Worm (Caenorhabditis elegans) whole organism, young adult: ENCODE results near the gene flp-12.

Experiments
- B0019.2 ChIP-seq: fragments of 200-800 bp; sonication (Bioruptor generic); conservative IDR thresholded peaks from 2 replicates; pipeline ENCODE4 v1.3.6; 2022; ENCODE audit warnings: missing genetic modification reagents, missing genetic modification characterization, missing compliant biosample characterization
- C17E4.6 ChIP-seq: fragments of 200-800 bp; sonication (Bioruptor generic); IDR thresholded peaks from 2 replicates; pipeline ENCODE4 v1.3.6; 2022; ENCODE audit warnings: missing genetic modification reagents, missing genetic modification characterization, missing compliant biosample characterization
- F10E7.11 ChIP-seq: sonication (generic microtip); optimal IDR thresholded peaks from 2 replicates; lab custom pipeline; 2017; ENCODE audit warnings: mild to moderate bottlenecking, missing genetic modification characterization, moderate library complexity, missing compliant biosample characterization
- F22D6.2 ChIP-seq: sonication (generic microtip); optimal IDR thresholded peaks from 2 replicates; lab custom pipeline; 2016; ENCODE audit warnings: mild to moderate bottlenecking, missing genetic modification characterization, missing compliant biosample characterization
- F33H1.4 ChIP-seq: fragments of 200-800 bp; sonication (Bioruptor generic); IDR thresholded peaks from 2 replicates; pipeline ENCODE4 v1.3.6; 2022; ENCODE audit warnings: missing genetic modification reagents, missing genetic modification characterization, missing compliant biosample characterization
- F39B2.1 ChIP-seq: fragments of 200-800 bp; sonication (Bioruptor generic); IDR thresholded peaks from 2 replicates; pipeline ENCODE4 v1.3.6; 2022; ENCODE audit warnings: missing genetic modification reagents, missing genetic modification characterization, missing compliant biosample characterization
- F49E8.2 ChIP-seq: sonication (generic microtip); optimal IDR thresholded peaks from 3 replicates; lab custom pipeline; 2017; ENCODE audit warnings: missing genetic modification characterization, mild to moderate bottlenecking, missing compliant biosample characterization, antibody characterized with exemption, moderate library complexity; ENCODE audit not compliant: insufficient read depth
- F52B5.7 ChIP-seq: sonication (generic microtip); optimal IDR thresholded peaks from 2 replicates; lab custom pipeline; 2016; ENCODE audit warnings: mild to moderate bottlenecking, missing genetic modification characterization, missing compliant biosample characterization
- F57A8.1 ChIP-seq: fragments of 200-800 bp; sonication (Bioruptor generic); optimal IDR thresholded peaks from 2 replicates; lab custom pipeline; 2018; ENCODE audit warnings: mild to moderate bottlenecking, missing genetic modification characterization, moderate library complexity, missing compliant biosample characterization
- F57C9.4 ChIP-seq: sonication (generic microtip); optimal IDR thresholded peaks from 2 replicates; lab custom pipeline; 2017; ENCODE audit warnings: mild to moderate bottlenecking, missing genetic modification characterization, missing compliant biosample characterization
- T26A5.8 ChIP-seq: sonication (generic microtip); optimal IDR thresholded peaks from 2 replicates; lab custom pipeline; 2016; ENCODE audit warnings: missing genetic modification characterization, missing compliant biosample characterization
- Y67H2A.10 ChIP-seq: fragments of 200-800 bp; sonication (Bioruptor generic); conservative IDR thresholded peaks from 2 replicates; pipeline ENCODE4 v1.3.6; 2022; ENCODE audit warnings: missing genetic modification reagents, missing genetic modification characterization, missing compliant biosample characterization
- akir-1 ChIP-seq: fragments of 200-800 bp; sonication (Bioruptor generic); optimal IDR thresholded peaks from 2 replicates; lab custom pipeline; 2018; ENCODE audit warnings: mild to moderate bottlenecking, missing genetic modification characterization, moderate library complexity, missing compliant biosample characterization
- atf-7 ChIP-seq: sonication (generic microtip); optimal IDR thresholded peaks from 2 replicates; lab custom pipeline; 2017; ENCODE audit warnings: mild to moderate bottlenecking, missing genetic modification characterization, missing compliant biosample characterization
- attf-3 ChIP-seq: fragments of 200-800 bp; sonication (Bioruptor generic); conservative IDR thresholded peaks from 2 replicates; pipeline ENCODE4 v1.3.6; 2022; ENCODE audit warnings: missing genetic modification reagents, missing genetic modification characterization, missing compliant biosample characterization
- attf-5 ChIP-seq: fragments of 200-800 bp; sonication (Bioruptor generic); optimal IDR thresholded peaks from 2 replicates; lab custom pipeline; 2018; ENCODE audit warnings: mild to moderate bottlenecking, missing genetic modification characterization, missing compliant biosample characterization
- ceh-58 ChIP-seq: fragments of 200-800 bp; sonication (Bioruptor generic); IDR thresholded peaks from 2 replicates; pipeline ENCODE4 v1.3.6; 2022; ENCODE audit warnings: missing genetic modification characterization, missing compliant biosample characterization
- dox-1 ChIP-seq: fragments of 200-800 bp; sonication (Bioruptor generic); IDR thresholded peaks from 2 replicates; pipeline ENCODE4 v1.3.6; 2022; ENCODE audit warnings: missing genetic modification reagents, missing genetic modification characterization, missing compliant biosample characterization
- dpl-1 ChIP-seq: fragments of 150-350 bp; optimal IDR thresholded peaks from 2 replicates; lab custom pipeline; 2014; ENCODE audit warnings: missing biosample characterization, missing genetic modification reagents, missing genetic modification characterization
- efl-1 ChIP-seq: fragments of 150-350 bp; optimal IDR thresholded peaks from 2 replicates; lab custom pipeline; 2014; ENCODE audit warnings: missing biosample characterization, missing genetic modification reagents, missing genetic modification characterization
- egl-18 ChIP-seq: fragments of 200-800 bp; sonication (Bioruptor generic); IDR thresholded peaks from 2 replicates; pipeline ENCODE4 v1.3.6; 2022; ENCODE audit warnings: missing genetic modification reagents, missing genetic modification characterization, missing compliant biosample characterization
- hlh-12 ChIP-seq: sonication (generic microtip); optimal IDR thresholded peaks from 2 replicates; lab custom pipeline; 2016; ENCODE audit warnings: missing genetic modification characterization, missing compliant biosample characterization
- hmg-1.2 ChIP-seq: fragments of 200-800 bp; sonication (Bioruptor generic); IDR thresholded peaks from 2 replicates; pipeline ENCODE4 v1.3.6; 2022; ENCODE audit warnings: missing genetic modification reagents, missing genetic modification characterization, missing compliant biosample characterization
- hsf-1 ChIP-seq: fragments of 200-800 bp; sonication (Bioruptor generic); IDR thresholded peaks from 2 replicates; pipeline ENCODE4 v1.3.6; 2022; ENCODE audit warnings: missing genetic modification reagents, missing genetic modification characterization, missing compliant biosample characterization
- lin-35 ChIP-seq, 3 experiments: fragments of 150-350 bp in 2 of 3; sonication (generic microtip) in 1 of 3; optimal IDR thresholded peaks; 2 replicates each; lab custom pipeline; 2014 to 2018; ENCODE audit warnings: missing biosample characterization in 3 of 3, missing genetic modification characterization in 3 of 3, missing genetic modification reagents in 3 of 3
- madf-6 ChIP-seq: fragments of 200-800 bp; sonication (Bioruptor generic); IDR thresholded peaks from 2 replicates; pipeline ENCODE4 v1.3.6; 2022; ENCODE audit warnings: missing genetic modification reagents, missing genetic modification characterization, missing compliant biosample characterization
- nhr-27 ChIP-seq: fragments of 200-800 bp; sonication (Bioruptor generic); optimal IDR thresholded peaks from 2 replicates; lab custom pipeline; 2018; ENCODE audit warnings: mild to moderate bottlenecking, missing genetic modification characterization, moderate library complexity, missing compliant biosample characterization
- nhr-80 ChIP-seq: sonication (generic microtip); optimal IDR thresholded peaks from 2 replicates; lab custom pipeline; 2016; ENCODE audit warnings: missing genetic modification characterization, missing compliant biosample characterization
- pbrm-1 ChIP-seq: fragments of 200-800 bp; sonication (Bioruptor generic); IDR thresholded peaks from 2 replicates; pipeline ENCODE4 v1.3.6; 2022; ENCODE audit warnings: missing genetic modification reagents, missing genetic modification characterization, missing compliant biosample characterization
- pha-4 ChIP-seq: fragments of 150-350 bp; sonication (generic microtip); optimal IDR thresholded peaks from 2 replicates; lab custom pipeline; 2014; ENCODE audit warnings: missing biosample characterization, missing genetic modification reagents, missing genetic modification characterization
- rcor-1 ChIP-seq: fragments of 200-800 bp; sonication (Bioruptor generic); IDR thresholded peaks from 2 replicates; pipeline ENCODE4 v1.3.6; 2022; ENCODE audit warnings: missing genetic modification reagents, missing genetic modification characterization, missing compliant biosample characterization
- rec-8 ChIP-seq, 2 experiments: sonication (generic microtip); optimal IDR thresholded peaks; 2 replicates each; lab custom pipeline; 2016; ENCODE audit warnings: mild to moderate bottlenecking in 2 of 2, missing genetic modification characterization in 2 of 2, missing genetic modification reagents in 2 of 2, missing genotype in 2 of 2, missing biosample characterization in 1 of 2, missing compliant biosample characterization in 1 of 2, moderate library complexity in 1 of 2
- sdz-38 ChIP-seq: sonication (generic microtip); optimal IDR thresholded peaks from 2 replicates; lab custom pipeline; 2016; ENCODE audit warnings: missing genotype, missing genetic modification characterization, missing compliant biosample characterization
- sea-2 ChIP-seq: fragments of 200-800 bp; sonication (Bioruptor generic); IDR thresholded peaks from 2 replicates; pipeline ENCODE4 v1.3.6; 2022; ENCODE audit warnings: missing genetic modification characterization, missing compliant biosample characterization
- snpc-1.3 ChIP-seq: sonication (generic microtip); optimal IDR thresholded peaks from 2 replicates; lab custom pipeline; 2017; ENCODE audit warnings: missing genetic modification characterization, mild to moderate bottlenecking, missing compliant biosample characterization, antibody characterized with exemption, moderate library complexity, missing genotype, missing genetic modification reagents; ENCODE audit not compliant: insufficient read depth
- snpc-3.4 ChIP-seq: sonication (generic microtip); optimal IDR thresholded peaks from 2 replicates; lab custom pipeline; 2017; ENCODE audit warnings: missing genetic modification characterization, mild to moderate bottlenecking, missing compliant biosample characterization, antibody characterized with exemption, moderate library complexity, missing genotype, missing genetic modification reagents
- snpc-4 ChIP-seq, 5 experiments: fragments of 150-350 bp in 1 of 5; sonication (generic microtip) in 4 of 5; optimal IDR thresholded peaks; 2 replicates each; lab custom pipeline; 2014 to 2018; ENCODE audit warnings: missing genetic modification characterization in 5 of 5, missing biosample characterization in 3 of 5, antibody characterized with exemption in 2 of 5, mild to moderate bottlenecking in 2 of 5, missing compliant biosample characterization in 2 of 5, missing genotype in 2 of 5, moderate library complexity in 2 of 5, missing genetic modification reagents in 1 of 5
- somi-1 ChIP-seq: fragments of 200-800 bp; sonication (Bioruptor generic); optimal IDR thresholded peaks from 2 replicates; lab custom pipeline; 2018; ENCODE audit warnings: mild to moderate bottlenecking, missing genetic modification characterization, missing compliant biosample characterization
- tbx-9 ChIP-seq: sonication (generic microtip); optimal IDR thresholded peaks from 2 replicates; lab custom pipeline; 2016; ENCODE audit warnings: borderline replicate concordance, missing genetic modification characterization, inconsistent platforms, missing compliant biosample characterization
- ztf-18 ChIP-seq: sonication (generic microtip); optimal IDR thresholded peaks from 2 replicates; lab custom pipeline; 2016; ENCODE audit warnings: missing genotype, mild to moderate bottlenecking, missing genetic modification characterization, missing compliant biosample characterization
- ztf-25 ChIP-seq: fragments of 200-800 bp; sonication (Bioruptor generic); IDR thresholded peaks from 2 replicates; pipeline ENCODE4 v1.3.6; 2022; ENCODE audit warnings: missing genetic modification reagents, missing genetic modification characterization, missing compliant biosample characterization
- ztf-28 ChIP-seq: fragments of 200-800 bp; sonication (Bioruptor generic); IDR thresholded peaks from 2 replicates; pipeline ENCODE4 v1.3.6; 2022; ENCODE audit warnings: missing genetic modification reagents, missing genetic modification characterization, missing compliant biosample characterization
- ztf-3 ChIP-seq: fragments of 200-800 bp; sonication (Bioruptor generic); optimal IDR thresholded peaks from 2 replicates; lab custom pipeline; 2018; ENCODE audit warnings: mild to moderate bottlenecking, missing genetic modification characterization, missing compliant biosample characterization

The flp-12 gene

DNA sequence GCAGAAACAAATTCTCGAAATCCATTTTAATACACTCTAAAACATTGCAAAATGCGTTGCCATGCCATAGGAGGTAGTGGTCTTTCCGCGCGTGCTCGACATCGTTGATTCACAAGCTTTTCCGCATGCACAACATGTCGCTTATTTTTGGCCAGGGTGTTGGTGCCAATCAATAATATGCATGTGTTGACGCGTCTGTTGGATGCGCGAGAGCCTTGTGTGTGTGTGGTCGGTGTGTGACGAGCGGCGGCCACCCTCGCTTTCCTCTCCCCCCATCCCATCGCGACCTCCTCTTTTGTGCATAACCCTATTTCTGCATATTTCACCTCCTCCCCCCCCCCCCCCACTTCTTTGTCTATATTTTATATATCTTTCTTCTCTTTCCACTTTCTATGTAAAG lies 15.9 kb downstream of the flp-12 start:
- no peak for TF ChIP-seq F57A8.1
- no peak for TF ChIP-seq F33H1.4 (GFP tag; lab: Robert Waterston, UW)
- no peak for TF ChIP-seq hsf-1 (GFP tag; lab: Robert Waterston, UW)
- no peak for TF ChIP-seq F57C9.4
- no peak for TF ChIP-seq attf-3 (GFP tag; lab: Robert Waterston, UW)

DNA sequence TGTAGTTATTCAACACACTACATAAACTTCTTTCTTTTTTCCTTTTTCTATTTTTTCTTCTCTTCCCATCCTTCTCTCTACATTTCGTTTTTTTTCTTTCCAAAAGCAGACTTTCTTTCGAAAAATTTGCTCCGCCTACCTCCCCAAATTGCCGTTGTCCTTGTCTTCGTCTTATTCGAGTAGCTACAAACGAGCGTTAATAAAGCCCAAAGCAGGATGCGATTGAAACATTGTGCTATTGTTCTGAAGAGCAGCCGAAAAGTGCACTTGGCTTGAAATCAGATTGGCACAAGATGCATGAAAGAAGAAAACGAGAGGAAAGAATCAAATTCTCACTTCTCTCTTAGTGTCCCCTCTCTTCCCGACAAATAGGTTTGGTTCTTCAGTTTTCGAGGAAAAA lies 17.3 kb downstream of the flp-12 start:
- TF ChIP-seq sea-2 (GFP tag; lab: Robert Waterston, UW) (no peak), T26A5.8 (no peak), B0019.2 (no peak), lin-35 (GFP tag; optimal IDR thresholded peaks at IDR 0.05; lab: Kevin White, UChicago) (no peak), ceh-58 (GFP tag; lab: Robert Waterston, UW) (no peak), F49E8.2 (no peak), rec-8 (tag; optimal IDR thresholded peaks at IDR 0.05; lab: Kevin White, UChicago) (no peak), C17E4.6 (GFP tag; lab: Robert Waterston, UW) (no peak), attf-5 (GFP tag; lab: Kevin White, UChicago) (no peak), snpc-1.3 (tag; lab: Kevin White, UChicago) (no peak), madf-6 (GFP tag; lab: Robert Waterston, UW) (no peak), egl-18 (no peak), dox-1 (no peak), sdz-38 (no peak), F22D6.2 (tag; lab: Kevin White, UChicago) (no peak), ztf-3 (no peak), akir-1 (no peak), Y67H2A.10 (no peak)
- TF ChIP-seq, all 124 proteins: peak for 0

DNA sequence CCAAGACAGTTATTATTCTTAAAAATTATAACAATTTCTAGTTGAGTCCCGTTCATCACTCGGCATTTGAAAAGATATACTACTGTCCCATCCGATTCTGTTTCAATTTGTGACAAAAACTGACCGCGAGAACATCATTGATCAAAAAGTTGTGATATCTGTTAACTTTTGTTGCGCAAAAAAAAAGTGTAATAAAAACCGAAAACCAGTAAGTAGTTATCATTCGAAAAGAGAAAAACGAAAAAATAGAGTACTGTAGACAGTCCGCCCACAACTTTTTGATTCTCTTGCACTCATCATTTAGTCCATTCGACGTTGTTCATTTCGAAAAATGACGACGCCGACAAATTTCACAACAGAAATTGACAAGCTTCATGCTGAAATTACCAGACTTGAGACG lies 21.0 kb downstream of the flp-12 start, which contains the start of gene amt-1:
Gene amt-1, plus strand, starts transcription at position 301 of the 400 bp plus-strand sequence.
- TF ChIP-seq rcor-1 (no peak), ztf-18 (tag; lab: Kevin White, UChicago) (no peak), snpc-3.4 (tag; lab: Kevin White, UChicago) (no peak), hmg-1.2 (no peak), ztf-25 (GFP tag; lab: Robert Waterston, UW) (no peak), somi-1 (GFP tag; lab: Kevin White, UChicago) (no peak), hlh-12 (tag; lab: Kevin White, UChicago) (no peak)

DNA sequence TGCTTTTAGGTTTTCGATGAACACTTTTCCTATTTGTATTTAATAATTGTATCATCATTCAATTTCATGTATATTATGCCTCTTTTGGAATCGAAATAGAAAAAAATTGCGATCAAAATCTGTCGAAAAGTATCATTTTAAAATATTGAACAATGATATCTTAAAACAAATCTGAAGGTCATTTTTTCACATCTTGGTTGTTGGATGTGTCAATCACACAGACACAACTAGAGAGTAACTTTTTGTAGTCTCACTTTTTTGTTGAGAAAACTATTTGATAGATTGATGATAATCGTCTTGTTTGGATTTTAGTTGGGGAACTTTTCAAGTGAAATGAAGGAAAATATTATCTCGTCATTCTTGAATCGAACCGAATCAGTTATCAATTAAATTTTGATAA lies 22.9 kb downstream of the flp-12 start:
- TF ChIP-seq F10E7.11 (no peak), efl-1 (GFP tag; lab: Kevin White, UChicago) (no peak), pbrm-1 (GFP tag; lab: Robert Waterston, UW) (no peak), tbx-9 (tag; lab: Kevin White, UChicago) (no peak), F57C9.4 (no peak)

DNA sequence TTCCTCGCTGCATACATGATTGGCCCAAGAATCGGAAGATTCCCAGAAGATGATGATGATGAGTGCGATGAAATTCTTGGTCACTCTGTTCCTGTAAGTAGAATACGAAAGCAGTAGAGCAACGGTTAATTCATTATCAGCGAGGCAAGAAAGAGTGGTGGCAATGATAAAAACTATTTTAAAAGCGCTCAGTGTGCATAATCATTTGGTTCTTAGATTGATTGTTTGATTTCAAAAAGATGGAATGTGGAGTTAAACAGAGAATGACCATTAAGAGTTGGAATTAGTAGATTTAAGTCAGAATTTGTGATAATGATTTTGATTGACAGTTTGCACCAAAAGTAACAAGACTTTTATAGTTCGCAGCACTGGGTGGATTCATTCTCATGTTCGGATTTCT lies 25.0 kb downstream of the flp-12 start:
- no peak for TF ChIP-seq F22D6.2 (tag; lab: Kevin White, UChicago)
- no peak for TF ChIP-seq atf-7 (tag; lab: Kevin White, UChicago)
- TF ChIP-seq ztf-28 (GFP tag; lab: Robert Waterston, UW) = no peak
- TF ChIP-seq F39B2.1 = no peak
- TF ChIP-seq snpc-4 (GFP tag; optimal IDR thresholded peaks at IDR 0.05; lab: Kevin White, UChicago) = no peak
- no peak for TF ChIP-seq snpc-4 (tag; optimal IDR thresholded peaks at IDR 0.05; lab: Kevin White, UChicago)
- TF ChIP-seq attf-5 (GFP tag; lab: Kevin White, UChicago) = no peak
- TF ChIP-seq dpl-1 (GFP tag; lab: Kevin White, UChicago) = no peak
- TF ChIP-seq pha-4 (tag; lab: Kevin White, UChicago) = peak; percentile 15
- no peak for TF ChIP-seq efl-1 (GFP tag; lab: Kevin White, UChicago)
- no peak for TF ChIP-seq nhr-27
- TF ChIP-seq F52B5.7 (tag; lab: Kevin White, UChicago) = no peak
- TF ChIP-seq rec-8 (tag; optimal IDR thresholded peaks at IDR 0.05; lab: Kevin White, UChicago) = no peak
- TF ChIP-seq nhr-80 (tag; lab: Kevin White, UChicago) = peak; percentile 74
